Worm (Caenorhabditis elegans) whole organism, L2 larva: ENCODE measurements around the gene W03F9.11.

Experiments used
- C34F6.9 ChIP-seq: fragments of 150-350 bp; optimal IDR thresholded peaks from 2 replicates; lab custom pipeline; 2014; ENCODE audit warnings: missing biosample characterization, missing genetic modification characterization
- F13H6.1 ChIP-seq: sonication (generic microtip); optimal IDR thresholded peaks from 2 replicates; lab custom pipeline; 2016; ENCODE audit warnings: missing genetic modification characterization, missing compliant biosample characterization
- R02D3.7 ChIP-seq: fragments of 150-350 bp; optimal IDR thresholded peaks from 2 replicates; lab custom pipeline; 2014; ENCODE audit warnings: missing biosample characterization, missing genetic modification characterization
- Y55F3AM.14 ChIP-seq: fragments of 200-800 bp; sonication (Bioruptor generic); optimal IDR thresholded peaks from 2 replicates; lab custom pipeline; 2018; ENCODE audit warnings: mild to moderate bottlenecking, missing genetic modification characterization, missing compliant biosample characterization
- ama-1 ChIP-seq: fragments of 150-350 bp; optimal IDR thresholded peaks from 2 replicates; lab custom pipeline; 2018; ENCODE audit warnings: inconsistent platforms
- ceh-16 ChIP-seq: fragments of 150-350 bp; optimal IDR thresholded peaks from 2 replicates; lab custom pipeline; 2014; ENCODE audit warnings: missing biosample characterization, missing genetic modification characterization
- crh-2 ChIP-seq: sonication (generic microtip); optimal IDR thresholded peaks from 2 replicates; lab custom pipeline; 2017; ENCODE audit warnings: missing biosample characterization, missing genetic modification characterization
- dmd-4 ChIP-seq: sonication (generic microtip); optimal IDR thresholded peaks from 2 replicates; lab custom pipeline; 2017; ENCODE audit warnings: missing biosample characterization, missing genetic modification characterization
- egl-27 ChIP-seq: sonication (generic microtip); optimal IDR thresholded peaks from 3 replicates; lab custom pipeline; 2017; ENCODE audit warnings: missing biosample characterization, missing genetic modification reagents, missing genetic modification characterization
- elt-3 ChIP-seq: sonication (generic microtip); optimal IDR thresholded peaks from 2 replicates; lab custom pipeline; 2017; ENCODE audit warnings: missing biosample characterization, missing genetic modification characterization
- fos-1 ChIP-seq: fragments of 150-350 bp; optimal IDR thresholded peaks from 2 replicates; lab custom pipeline; 2014; ENCODE audit warnings: missing biosample characterization, missing genetic modification characterization
- gmeb-1 ChIP-seq: fragments of 150-350 bp; optimal IDR thresholded peaks from 2 replicates; lab custom pipeline; 2014; ENCODE audit warnings: missing biosample characterization, missing genetic modification characterization
- lin-11 ChIP-seq: fragments of 150-350 bp; sonication (generic microtip); optimal IDR thresholded peaks from 2 replicates; lab custom pipeline; 2014; ENCODE audit warnings: missing biosample characterization, missing genetic modification characterization, inconsistent platforms, mixed read lengths
- lin-13 ChIP-seq: fragments of 150-350 bp; optimal IDR thresholded peaks from 2 replicates; lab custom pipeline; 2014; ENCODE audit warnings: missing biosample characterization, missing genetic modification reagents, missing genetic modification characterization
- lsy-2 ChIP-seq, 2 experiments: fragments of 150-350 bp in 1 of 2; sonication (generic microtip) in 1 of 2; optimal IDR thresholded peaks; 2 replicates each; lab custom pipeline; 2014 to 2017; ENCODE audit warnings: missing biosample characterization in 2 of 2, missing genetic modification characterization in 2 of 2
- mab-5 ChIP-seq: fragments of 150-350 bp; optimal IDR thresholded peaks from 2 replicates; lab custom pipeline; 2014; ENCODE audit warnings: missing biosample characterization, missing genetic modification characterization
- mdl-1 ChIP-seq, 2 experiments: fragments of 150-350 bp in 1 of 2; sonication (generic microtip) in 1 of 2; optimal IDR thresholded peaks; 2 replicates each; lab custom pipeline; 2017; ENCODE audit warnings: missing biosample characterization in 2 of 2, missing genetic modification characterization in 2 of 2
- nhr-10 ChIP-seq: sonication (generic microtip); optimal IDR thresholded peaks from 2 replicates; lab custom pipeline; 2017; ENCODE audit warnings: missing biosample characterization, missing genetic modification characterization
- nhr-12 ChIP-seq: fragments of 150-350 bp; optimal IDR thresholded peaks from 2 replicates; lab custom pipeline; 2014; ENCODE audit warnings: missing biosample characterization, missing genetic modification characterization
- nhr-129 ChIP-seq: fragments of 150-350 bp; optimal IDR thresholded peaks from 2 replicates; lab custom pipeline; 2014; ENCODE audit warnings: missing biosample characterization, missing genetic modification characterization
- nhr-21 ChIP-seq: fragments of 150-350 bp; optimal IDR thresholded peaks from 2 replicates; lab custom pipeline; 2014; ENCODE audit warnings: missing biosample characterization, missing genetic modification characterization
- nhr-23 ChIP-seq: fragments of 150-350 bp; optimal IDR thresholded peaks from 2 replicates; lab custom pipeline; 2014; ENCODE audit warnings: missing biosample characterization, missing genetic modification reagents, missing genetic modification characterization
- nhr-25 ChIP-seq: fragments of 150-350 bp; sonication (generic microtip); optimal IDR thresholded peaks from 3 replicates; lab custom pipeline; 2014; ENCODE audit warnings: missing biosample characterization, missing genetic modification characterization
- sem-4 ChIP-seq: fragments of 150-350 bp; optimal IDR thresholded peaks from 2 replicates; lab custom pipeline; 2014; ENCODE audit warnings: missing biosample characterization, missing genetic modification reagents, missing genetic modification characterization
- sma-3 ChIP-seq: sonication (generic microtip); optimal IDR thresholded peaks from 2 replicates; lab custom pipeline; 2016; ENCODE audit warnings: missing genetic modification reagents, missing genetic modification characterization, missing compliant biosample characterization
- unc-39 ChIP-seq: fragments of 150-350 bp; optimal IDR thresholded peaks from 2 replicates; lab custom pipeline; 2014; ENCODE audit warnings: missing biosample characterization, missing genetic modification characterization
- unc-55 ChIP-seq: fragments of 150-350 bp; sonication (generic microtip); optimal IDR thresholded peaks from 3 replicates; lab custom pipeline; 2014; ENCODE audit warnings: missing biosample characterization, missing genetic modification reagents, missing genetic modification characterization
- zag-1 ChIP-seq: fragments of 150-350 bp; optimal IDR thresholded peaks from 2 replicates; lab custom pipeline; 2014; ENCODE audit warnings: missing biosample characterization, missing genetic modification characterization
- ztf-11 ChIP-seq: sonication (generic microtip); optimal IDR thresholded peaks from 2 replicates; lab custom pipeline; 2017; ENCODE audit warnings: missing biosample characterization, missing genetic modification characterization
- ztf-4 ChIP-seq: fragments of 150-350 bp; optimal IDR thresholded peaks from 2 replicates; lab custom pipeline; 2014; ENCODE audit warnings: missing biosample characterization, missing genetic modification characterization

Gene W03F9.11

ce11 chrV:141257-141656 is at the start of gene W03F9.11:
Gene W03F9.11 (minus strand): TSS chrV:141357.
- TF ChIP-seq gmeb-1 (tag; lab: Kevin White, UChicago) (no peak), nhr-12 (tag; lab: Kevin White, UChicago) (no peak), ama-1 (no peak), fos-1 (tag; lab: Kevin White, UChicago) (no peak), dmd-4 (tag; lab: Kevin White, UChicago) (no peak), nhr-21 (tag; lab: Kevin White, UChicago) (no peak), nhr-10 (tag; lab: Kevin White, UChicago) (no peak), zag-1 (no peak)

- TF ChIP-seq nhr-23 (tag; lab: Kevin White, UChicago) (no peak), unc-39 (tag; lab: Kevin White, UChicago) (no peak), mab-5 (tag; lab: Kevin White, UChicago) (no peak), lin-13 (GFP tag; lab: Kevin White, UChicago) (no peak), crh-2 (tag; lab: Kevin White, UChicago) (no peak), R02D3.7 (tag; lab: Kevin White, UChicago) (no peak), ztf-4 (tag; lab: Kevin White, UChicago) (no peak)
- TF ChIP-seq, all 48 proteins: peak for 0
Observed at ce11 chrV:189436-189835, 48.3 kb upstream of the W03F9.11 start.

- TF ChIP-seq nhr-12 (tag; lab: Kevin White, UChicago) (no peak), nhr-129 (peak; percentile 30), mdl-1 (tag; optimal IDR thresholded peaks at IDR 0.05; lab: Kevin White, UChicago) (peak in 1 of 2 experiments; percentile 11), unc-55 (GFP tag; lab: Kevin White, UChicago) (peak; percentile 64), sem-4 (no peak), gmeb-1 (tag; lab: Kevin White, UChicago) (peak; percentile 33), C34F6.9 (peak; percentile 75), nhr-23 (tag; lab: Kevin White, UChicago) (no peak), lsy-2 (tag; optimal IDR thresholded peaks at IDR 0.05; lab: Kevin White, UChicago) (peak in 1 of 2 experiments; percentile 44)
- TF ChIP-seq, all 48 proteins: peak for 6
Observed at ce11 chrV:185694-186217, 44.6 kb upstream of the W03F9.11 start, which contains the start of gene arid-1. Gene arid-1 (plus strand): TSS chrV:186167.

ce11 chrV:185124-185523 is 44.0 kb upstream of the W03F9.11 start:
- TF ChIP-seq nhr-12 (tag; lab: Kevin White, UChicago), result no peak
- TF ChIP-seq ztf-11 (tag; lab: Kevin White, UChicago), result no peak
- TF ChIP-seq lin-13 (GFP tag; lab: Kevin White, UChicago), result no peak
- no peak for TF ChIP-seq ceh-16 (tag; lab: Kevin White, UChicago)
- no peak for TF ChIP-seq nhr-21 (tag; lab: Kevin White, UChicago)
- TF ChIP-seq C34F6.9, result no peak
- TF ChIP-seq nhr-25 (tag; lab: Kevin White, UChicago), result no peak

ce11 chrV:176870-177467 is 35.8 kb upstream of the W03F9.11 start, which contains the start of gene cul-3:
Gene cul-3 (plus strand): TSS chrV:177417.
- TF ChIP-seq nhr-129 (peak; percentile 24), gmeb-1 (tag; lab: Kevin White, UChicago) (peak; percentile 79), sem-4 (no peak), lsy-2 (tag; optimal IDR thresholded peaks at IDR 0.05; lab: Kevin White, UChicago) (peak; percentile 74 to 84), nhr-10 (tag; lab: Kevin White, UChicago) (peak; percentile 39), C34F6.9 (peak; percentile 73), ztf-4 (tag; lab: Kevin White, UChicago) (peak; percentile 3), nhr-25 (tag; lab: Kevin White, UChicago) (peak; percentile 61), mab-5 (tag; lab: Kevin White, UChicago) (peak; percentile 28), lin-13 (GFP tag; lab: Kevin White, UChicago) (peak; percentile 48), F13H6.1 (tag; lab: Kevin White, UChicago) (peak; percentile 56), nhr-12 (tag; lab: Kevin White, UChicago) (no peak), ceh-16 (tag; lab: Kevin White, UChicago) (no peak), egl-27 (peak; percentile 42), Y55F3AM.14 (GFP tag; lab: Kevin White, UChicago) (no peak), elt-3 (tag; lab: Kevin White, UChicago) (no peak), mdl-1 (tag; optimal IDR thresholded peaks at IDR 0.05; lab: Kevin White, UChicago) (no peak), fos-1 (tag; lab: Kevin White, UChicago) (peak; percentile 15), unc-55 (GFP tag; lab: Kevin White, UChicago) (peak; percentile 65), lin-11 (tag; lab: Kevin White, UChicago) (peak; percentile 19), sma-3 (peak; percentile 39), crh-2 (tag; lab: Kevin White, UChicago) (peak; percentile 72), nhr-21 (tag; lab: Kevin White, UChicago) (peak; percentile 36)
